Worm (Caenorhabditis elegans): ENCODE data around the gene K10H10.10.

Gene K10H10.10

DNA sequence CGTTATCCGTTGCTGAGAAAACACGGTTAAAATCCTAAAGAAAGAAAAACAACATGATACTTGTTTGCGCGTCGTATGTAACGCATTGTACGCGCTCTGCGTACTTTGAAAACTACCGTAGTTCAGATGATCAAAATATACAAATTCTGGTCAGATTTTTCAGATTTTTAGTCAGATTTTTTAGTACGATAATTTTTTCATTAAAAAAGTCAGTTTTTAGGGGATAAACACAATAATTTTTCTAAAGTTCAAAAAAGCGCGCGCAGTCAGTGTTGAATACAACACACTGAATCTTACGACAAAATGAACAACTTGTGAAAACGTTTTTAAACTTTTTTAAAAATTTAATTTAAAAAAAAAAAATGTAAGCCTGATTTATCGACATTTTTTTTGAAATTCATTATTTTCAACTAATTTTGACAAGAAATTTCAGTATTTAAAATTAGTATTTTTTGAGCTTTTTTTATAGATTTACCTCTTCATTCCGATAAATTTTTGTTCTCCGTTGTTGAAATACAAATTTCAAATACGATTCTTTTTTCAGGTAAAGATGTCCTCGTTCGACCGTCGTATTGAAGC, 16.2 kb downstream of the K10H10.10 start, which contains the start of gene pot-2:
TSS of gene pot-2 (plus strand) at position 529 of the 579 bp plus-strand sequence.
- TF ChIP-seq alr-1 (tag; optimal IDR thresholded peaks at IDR 0.05): no peak
- TF ChIP-seq nhr-11 (tag; optimal IDR thresholded peaks at IDR 0.05): no peak
- TF ChIP-seq ama-1 (optimal IDR thresholded peaks at IDR 0.05): no peak
- no peak for TF ChIP-seq snpc-4 (tag; optimal IDR thresholded peaks at IDR 0.05)
- no peak for TF ChIP-seq elt-3 (tag; optimal IDR thresholded peaks at IDR 0.05)
- no peak for TF ChIP-seq skn-1 (tag; optimal IDR thresholded peaks at IDR 0.05)

ce11 chrII:14525013-14525412, 17.4 kb downstream of the K10H10.10 start, which contains the start of gene F57C2.4:
Gene F57C2.4, plus strand, starts transcription at chrII:14525313.
- TF ChIP-seq snpc-4 (tag; optimal IDR thresholded peaks at IDR 0.05) (no peak), zag-1 (tag; optimal IDR thresholded peaks at IDR 0.05) (no peak), C34F6.9 (tag; optimal IDR thresholded peaks at IDR 0.05) (no peak), dmd-4 (tag; optimal IDR thresholded peaks at IDR 0.05) (no peak)

DNA sequence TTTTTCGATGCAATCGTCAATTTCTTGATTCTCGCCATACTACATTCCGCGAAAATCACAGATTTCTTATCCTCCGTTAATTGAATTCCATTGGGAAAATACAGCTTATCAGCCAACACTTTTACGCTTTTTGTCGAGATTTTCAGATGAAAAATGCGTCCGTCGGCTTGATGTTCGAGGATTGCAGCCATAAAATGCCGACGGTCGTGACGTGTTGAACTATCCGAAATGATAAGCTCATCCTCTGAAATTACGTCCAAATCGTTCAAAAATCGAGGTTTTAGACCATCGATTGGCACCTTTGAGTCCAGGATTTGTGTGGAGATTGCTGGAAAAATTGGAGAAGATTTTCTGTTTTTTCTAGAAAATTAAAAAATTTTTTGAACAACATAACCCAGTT, 19.5 kb downstream of the K10H10.10 start:
- TF ChIP-seq lsy-2 (tag; optimal IDR thresholded peaks at IDR 0.05): no peak
- TF ChIP-seq mdl-1 (tag; optimal IDR thresholded peaks at IDR 0.05): no peak
- no peak for TF ChIP-seq elt-1 (tag; optimal IDR thresholded peaks at IDR 0.05)
- TF ChIP-seq ama-1 (optimal IDR thresholded peaks at IDR 0.05): no peak
- no peak for TF ChIP-seq mab-5 (tag; optimal IDR thresholded peaks at IDR 0.05)
- no peak for TF ChIP-seq ztf-11 (tag; optimal IDR thresholded peaks at IDR 0.05)

- TF ChIP-seq ama-1 (optimal IDR thresholded peaks at IDR 0.05) (no peak), gmeb-1 (tag; optimal IDR thresholded peaks at IDR 0.05) (peak; percentile 33), ztf-1 (GFP tag; conservative IDR thresholded peaks at IDR 0.05) (no peak), lin-11 (tag; optimal IDR thresholded peaks at IDR 0.05) (no peak), sem-4 (tag; optimal IDR thresholded peaks at IDR 0.05) (no peak), C34F6.9 (tag; optimal IDR thresholded peaks at IDR 0.05) (peak; percentile 81), nhr-129 (tag; optimal IDR thresholded peaks at IDR 0.05) (peak; percentile 72), nhr-11 (tag; optimal IDR thresholded peaks at IDR 0.05) (no peak), lsy-2 (tag; optimal IDR thresholded peaks at IDR 0.05) (peak; percentile 82 to 98), snpc-4 (tag; optimal IDR thresholded peaks at IDR 0.05) (peak; percentile 2), nhr-77 (tag; optimal IDR thresholded peaks at IDR 0.05) (no peak), fos-1 (tag; optimal IDR thresholded peaks at IDR 0.05) (peak; percentile 46), crh-2 (tag; optimal IDR thresholded peaks at IDR 0.05) (peak; percentile 70), F13H6.1 (tag; optimal IDR thresholded peaks at IDR 0.05) (peak; percentile 59), mdl-1 (tag; optimal IDR thresholded peaks at IDR 0.05) (no peak), unc-55 (GFP tag; optimal IDR thresholded peaks at IDR 0.05) (peak; percentile 88), sma-3 (GFP tag; optimal IDR thresholded peaks at IDR 0.05) (peak; percentile 84), nhr-25 (tag; optimal IDR thresholded peaks at IDR 0.05) (peak; percentile 63), lin-13 (GFP tag; optimal IDR thresholded peaks at IDR 0.05) (peak; percentile 65)
Observed at ce11 chrII:14528233-14528802, 20.8 kb downstream of the K10H10.10 start, which contains the start of the genes F57C2.5 and spat-1. Gene F57C2.5, minus strand, starts transcription at chrII:14528239. Gene spat-1, plus strand, starts transcription at chrII:14528752.

- TF ChIP-seq elt-3 (tag; optimal IDR thresholded peaks at IDR 0.05) (no peak), mab-5 (tag; optimal IDR thresholded peaks at IDR 0.05) (no peak), alr-1 (tag; optimal IDR thresholded peaks at IDR 0.05) (no peak), blmp-1 (tag; optimal IDR thresholded peaks at IDR 0.05; ENCODE audit: insufficient read depth) (no peak), lin-13 (GFP tag; optimal IDR thresholded peaks at IDR 0.05) (no peak), unc-62 (GFP tag; optimal IDR thresholded peaks at IDR 0.05) (no peak), ztf-4 (tag; optimal IDR thresholded peaks at IDR 0.05) (no peak), peb-1 (tag; optimal IDR thresholded peaks at IDR 0.05) (no peak), R02D3.7 (tag; optimal IDR thresholded peaks at IDR 0.05) (no peak), skn-1 (tag; optimal IDR thresholded peaks at IDR 0.05) (no peak), zag-1 (tag; optimal IDR thresholded peaks at IDR 0.05) (no peak), lin-39 (tag; optimal IDR thresholded peaks at IDR 0.05) (no peak), ceh-16 (tag; optimal IDR thresholded peaks at IDR 0.05) (no peak), lin-11 (tag; optimal IDR thresholded peaks at IDR 0.05) (no peak), lsy-2 (tag; optimal IDR thresholded peaks at IDR 0.05) (no peak), C34F6.9 (tag; optimal IDR thresholded peaks at IDR 0.05) (no peak), nhr-129 (tag; optimal IDR thresholded peaks at IDR 0.05) (no peak), mbf-1 (tag; optimal IDR thresholded peaks at IDR 0.05) (no peak), ztf-11 (tag; optimal IDR thresholded peaks at IDR 0.05) (no peak)
Observed at ce11 chrII:14534000-14534399, 26.4 kb downstream of the K10H10.10 start, which contains the start of gene C04H5.1. Gene C04H5.1, plus strand, starts transcription at chrII:14534300.
